Worm (Caenorhabditis elegans) whole organism, L4 larva: ENCODE results near the gene srh-266.

Experiments used
- Y105C5A.15 ChIP-seq: fragments of 200-800 bp; sonication (Bioruptor generic); IDR thresholded peaks from 2 replicates; pipeline ENCODE4 v1.3.6; 2022; ENCODE audit warnings: missing genetic modification characterization, missing compliant biosample characterization
- ZK546.5 ChIP-seq, 2 experiments: sonication (generic microtip); optimal IDR thresholded peaks; 2 replicates each; lab custom pipeline; 2017; ENCODE audit warnings: missing biosample characterization in 2 of 2, missing genetic modification characterization in 2 of 2
- jun-1 ChIP-seq: fragments of 150-350 bp; optimal IDR thresholded peaks from 2 replicates; lab custom pipeline; 2014; ENCODE audit warnings: missing biosample characterization, missing genetic modification reagents, missing genetic modification characterization
- lim-7 ChIP-seq: fragments of 200-800 bp; sonication (Bioruptor generic); IDR thresholded peaks from 2 replicates; pipeline ENCODE4 v1.3.6; 2022; ENCODE audit warnings: missing genetic modification characterization, missing compliant biosample characterization
- pha-4 ChIP-seq, 2 experiments: fragments of 150-350 bp in 1 of 2; fragments of 200-800 bp in 1 of 2; sonication (Bioruptor generic) in 1 of 2; IDR thresholded peaks in 1 of 2; optimal IDR thresholded peaks in 1 of 2; 2 replicates each; pipeline versions ENCODE4 v1.3.6 to Lab custom; 2014 to 2022; ENCODE audit warnings: missing genetic modification characterization in 2 of 2, missing genetic modification reagents in 2 of 2, missing biosample characterization in 1 of 2, missing compliant biosample characterization in 1 of 2
- skn-1 ChIP-seq: fragments of 150-350 bp; optimal IDR thresholded peaks from 2 replicates; lab custom pipeline; 2014; ENCODE audit warnings: missing biosample characterization, missing genetic modification characterization

ce11 chrV:699051-699450 is 34.5 kb downstream of the srh-266 start:
- TF ChIP-seq skn-1 (tag; lab: Kevin White, UChicago) = no peak
- TF ChIP-seq lim-7 (GFP tag; lab: Robert Waterston, UW) = no peak
- no peak for TF ChIP-seq jun-1 (tag; lab: Kevin White, UChicago)
- no peak for TF ChIP-seq ZK546.5 (tag; optimal IDR thresholded peaks at IDR 0.05; lab: Kevin White, UChicago)
- TF ChIP-seq Y105C5A.15 (GFP tag; lab: Robert Waterston, UW) = no peak
- no peak for TF ChIP-seq pha-4 (GFP tag; IDR thresholded peaks at IDR 0.05; lab: Robert Waterston, UW)
- TF ChIP-seq pha-4 (tag; optimal IDR thresholded peaks at IDR 0.05; lab: Kevin White, UChicago) = no peak
